Worm (Caenorhabditis elegans) whole organism, L1 larva: ENCODE results near the gene ptr-6.

Source experiments
- ama-1 ChIP-seq: fragments of 150-350 bp; optimal IDR thresholded peaks from 2 replicates; lab custom pipeline; 2014
- ceh-8 ChIP-seq: fragments of 200-800 bp; sonication (Bioruptor generic); optimal IDR thresholded peaks from 2 replicates; lab custom pipeline; 2018; ENCODE audit warnings: mild to moderate bottlenecking, missing genetic modification characterization, moderate library complexity, missing compliant biosample characterization
- elt-3 ChIP-seq, 6 experiments: fragments of 150-350 bp in 1 of 6; sonication (generic microtip); optimal IDR thresholded peaks; 2 replicates each; lab custom pipeline; 2017 to 2018; ENCODE audit warnings: missing biosample characterization in 6 of 6, missing genetic modification characterization in 6 of 6, inconsistent platforms in 1 of 6
- nhr-237 ChIP-seq: fragments of 150-350 bp; optimal IDR thresholded peaks from 2 replicates; lab custom pipeline; 2014; ENCODE audit warnings: missing biosample characterization, missing genetic modification characterization
- nhr-76 ChIP-seq: sonication (generic microtip); optimal IDR thresholded peaks from 2 replicates; lab custom pipeline; 2017; ENCODE audit warnings: missing biosample characterization, missing genetic modification characterization
- nhr-85 ChIP-seq: sonication (generic microtip); peaks from one replicate; lab custom pipeline; 2016; ENCODE audit warnings: missing genetic modification characterization, inconsistent platforms, missing compliant biosample characterization
- pag-3 ChIP-seq: sonication (generic microtip); optimal IDR thresholded peaks from 2 replicates; lab custom pipeline; 2017; ENCODE audit warnings: missing genetic modification characterization, mild to moderate bottlenecking, missing compliant biosample characterization, antibody characterized with exemption, borderline replicate concordance; ENCODE audit not compliant: insufficient read depth
- skn-1 ChIP-seq: fragments of 150-350 bp; optimal IDR thresholded peaks from 2 replicates; lab custom pipeline; 2014; ENCODE audit warnings: missing biosample characterization, missing genetic modification characterization
- snpc-4 ChIP-seq: fragments of 150-350 bp; optimal IDR thresholded peaks from 2 replicates; lab custom pipeline; 2014; ENCODE audit warnings: missing biosample characterization, missing genetic modification characterization
- unc-130 ChIP-seq: fragments of 150-350 bp; optimal IDR thresholded peaks from 2 replicates; lab custom pipeline; 2017; ENCODE audit warnings: missing biosample characterization, missing genetic modification characterization, inconsistent platforms
- unc-62 ChIP-seq: fragments of 150-350 bp; optimal IDR thresholded peaks from 2 replicates; lab custom pipeline; 2014; ENCODE audit warnings: missing biosample characterization, missing genetic modification reagents, missing genetic modification characterization
- unc-86 ChIP-seq: sonication (generic microtip); optimal IDR thresholded peaks from 2 replicates; lab custom pipeline; 2016; ENCODE audit warnings: missing genetic modification characterization, missing compliant biosample characterization
- vab-15 ChIP-seq: sonication (generic microtip); optimal IDR thresholded peaks from 2 replicates; lab custom pipeline; 2017; ENCODE audit warnings: missing genotype, mild to moderate bottlenecking, missing genetic modification characterization, missing compliant biosample characterization
- ztf-11 ChIP-seq, 2 experiments: sonication (generic microtip); optimal IDR thresholded peaks; 2 replicates each; lab custom pipeline; 2016 to 2017; ENCODE audit warnings: missing genetic modification characterization in 2 of 2, missing biosample characterization in 1 of 2, missing compliant biosample characterization in 1 of 2

ce11 chrII:5205286-5205685 lies 41.4 kb downstream of the ptr-6 start:
- no peak for TF ChIP-seq nhr-85 (tag; lab: Kevin White, UChicago)
- no peak for TF ChIP-seq nhr-237 (tag; lab: Kevin White, UChicago)
- TF ChIP-seq unc-62 (GFP tag; lab: Kevin White, UChicago): no peak
- TF ChIP-seq nhr-76 (tag; lab: Kevin White, UChicago): no peak
- no peak for TF ChIP-seq ztf-11 (tag; optimal IDR thresholded peaks at IDR 0.05; lab: Kevin White, UChicago)
- no peak for TF ChIP-seq ceh-8 (GFP tag; lab: Kevin White, UChicago)
- TF ChIP-seq unc-130 (tag; lab: Kevin White, UChicago): no peak
- TF ChIP-seq skn-1: no peak
- no peak for TF ChIP-seq ama-1 (lab: Kevin White, UChicago)
- no peak for TF ChIP-seq unc-86 (tag; lab: Kevin White, UChicago)
- TF ChIP-seq vab-15: no peak
- no peak for TF ChIP-seq snpc-4
- TF ChIP-seq elt-3 (tag; optimal IDR thresholded peaks at IDR 0.05; lab: Kevin White, UChicago): no peak
- TF ChIP-seq pag-3 (tag; lab: Kevin White, UChicago): no peak
